Fruit fly (Drosophila melanogaster): ENCODE measurements around the gene CG9173.

DNA sequence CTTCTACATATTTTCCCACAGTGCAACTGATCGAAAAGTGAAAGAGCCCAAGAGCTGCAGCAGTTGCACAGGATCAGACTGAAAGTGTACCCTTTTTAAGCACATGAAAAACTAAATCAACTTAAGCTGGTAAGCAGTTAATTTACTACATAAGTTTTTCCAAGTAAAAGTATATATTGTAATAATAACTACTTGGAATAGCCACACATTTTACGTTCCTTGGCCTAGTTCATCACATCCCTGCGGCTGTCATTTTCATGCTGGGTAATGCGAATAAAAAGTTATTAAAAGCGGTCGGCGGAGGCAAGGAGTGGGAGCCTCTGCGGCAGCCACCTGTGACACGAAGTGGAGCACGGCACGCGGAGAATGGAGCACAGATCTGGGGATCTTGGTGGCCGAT is 27.7 kb upstream of the CG9173 start:
- TF ChIP-seq h (optimal IDR thresholded peaks at IDR 0.05), result no peak
- no peak for TF ChIP-seq psq (optimal IDR thresholded peaks at IDR 0.05)
